Worm (Caenorhabditis elegans) whole organism, midembryonic: ENCODE measurements around the gene pak-2.
A peak's percentile ranks its signal among the peaks of the same experiment; 100 is the strongest.

Source experiments
- ref-1 ChIP-seq: fragments of 200-800 bp; sonication (Bioruptor generic); conservative IDR thresholded peaks from 2 replicates; pipeline ENCODE4 v1.3.6; 2022; ENCODE audit warnings: missing genetic modification reagents, missing genetic modification characterization, missing compliant biosample characterization
- ztf-23 ChIP-seq: fragments of 200-800 bp; sonication (Bioruptor generic); IDR thresholded peaks from 2 replicates; pipeline ENCODE4 v1.3.6; 2022; ENCODE audit warnings: missing genetic modification reagents, missing genetic modification characterization, missing compliant biosample characterization

- TF ChIP-seq ztf-23 (GFP tag; lab: Robert Waterston, UW) (peak; percentile 82), ref-1 (GFP tag; lab: Robert Waterston, UW) (no peak)
Observed at ce11 chrV:11000650-11001049, 38.6 kb downstream of the pak-2 start, which contains the start of gene isy-1.
